Fruit fly (Drosophila melanogaster): ENCODE data around the gene CG14658.

dm6 chr3R:4811936-4812534, 18.3 kb downstream of the CG14658 start, which contains the start of the genes Hus1-like and ctrip:
- TF ChIP-seq chm (GFP tag; IDR thresholded peaks at IDR 0.05) (peak; percentile 66), vfl (GFP tag; optimal IDR thresholded peaks at IDR 0.05) (no peak), sqz (GFP tag; optimal IDR thresholded peaks at IDR 0.05) (no peak)

Data from whole organism, embryonic.